Fruit fly (Drosophila melanogaster) whole organism, wandering third instar larva: Measurements from ENCODE around the gene CG31099.

Source experiments
- CG9705 ChIP-seq: fragments of 200-800 bp; sonication (Bioruptor generic); optimal IDR thresholded peaks from 2 replicates; lab custom pipeline; 2018; ENCODE audit warnings: missing biosample characterization, mild to moderate bottlenecking, missing genetic modification characterization
- Myc ChIP-seq: fragments of >200 bp; optimal IDR thresholded peaks from 2 replicates; lab custom pipeline; 2017
- h ChIP-seq: fragments of 200-800 bp; sonication (Bioruptor generic); optimal IDR thresholded peaks from 3 replicates; lab custom pipeline; 2016; ENCODE audit warnings: missing biosample characterization, mild to moderate bottlenecking, missing genetic modification characterization
- psq ChIP-seq: fragments of 200-800 bp; sonication (Bioruptor generic); optimal IDR thresholded peaks from 3 replicates; lab custom pipeline; 2017; ENCODE audit warnings: missing biosample characterization, mild to moderate bottlenecking, missing genetic modification characterization, moderate library complexity
- woc ChIP-seq: sonication (Bioruptor generic); optimal IDR thresholded peaks from 2 replicates; lab custom pipeline; 2016; ENCODE audit warnings: missing biosample characterization, mild to moderate bottlenecking, missing genetic modification characterization

dm6 chr3R:25302239-25302638 is 8.5 kb downstream of the CG31099 start, which contains the start of gene CG31370:
- no peak for TF ChIP-seq Myc (lab: Kevin White, UChicago)
- TF ChIP-seq woc (GFP tag; lab: Kevin White, UChicago) = no peak
- no peak for TF ChIP-seq psq
- no peak for TF ChIP-seq h
- no peak for TF ChIP-seq CG9705 (GFP tag; lab: Kevin White, UChicago)
